Worm (Caenorhabditis elegans): ENCODE results near the gene lipl-7.

DNA sequence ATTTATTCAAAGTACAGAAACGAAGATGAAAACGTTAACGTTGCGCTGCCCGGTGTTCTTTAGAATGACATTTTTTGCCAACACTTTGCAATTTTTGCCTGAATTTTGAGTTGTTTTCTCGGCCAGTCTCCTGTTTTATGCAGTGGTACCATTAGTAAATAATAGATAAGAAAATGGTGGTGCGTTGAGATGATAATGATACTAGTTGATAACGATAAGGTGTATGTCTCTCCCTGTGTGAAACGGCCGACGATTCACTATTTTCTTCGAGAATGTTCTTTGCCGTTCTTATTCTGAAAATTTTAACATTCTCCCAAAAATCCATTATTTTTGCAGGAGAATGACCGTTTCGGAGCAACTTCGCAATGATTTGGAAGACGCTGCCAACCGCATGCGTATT, 1.7 kb upstream of the lipl-7 start, which contains the start of gene tkt-1:
- TF ChIP-seq ceh-24 (tag; optimal IDR thresholded peaks at IDR 0.05): no peak
- TF ChIP-seq eyg-1 (tag; optimal IDR thresholded peaks at IDR 0.05): no peak
- no peak for TF ChIP-seq nhr-11 (tag; optimal IDR thresholded peaks at IDR 0.05)
- no peak for TF ChIP-seq odd-2 (tag; optimal IDR thresholded peaks at IDR 0.05)
- no peak for TF ChIP-seq ama-1 (optimal IDR thresholded peaks at IDR 0.05)
- TF ChIP-seq pros-1 (tag; optimal IDR thresholded peaks at IDR 0.05): no peak
- no peak for TF ChIP-seq ttx-3 (tag; optimal IDR thresholded peaks at IDR 0.05)
